Fruit fly (Drosophila melanogaster): Measurements from ENCODE around the gene CG15169.

Gene CG15169

DNA sequence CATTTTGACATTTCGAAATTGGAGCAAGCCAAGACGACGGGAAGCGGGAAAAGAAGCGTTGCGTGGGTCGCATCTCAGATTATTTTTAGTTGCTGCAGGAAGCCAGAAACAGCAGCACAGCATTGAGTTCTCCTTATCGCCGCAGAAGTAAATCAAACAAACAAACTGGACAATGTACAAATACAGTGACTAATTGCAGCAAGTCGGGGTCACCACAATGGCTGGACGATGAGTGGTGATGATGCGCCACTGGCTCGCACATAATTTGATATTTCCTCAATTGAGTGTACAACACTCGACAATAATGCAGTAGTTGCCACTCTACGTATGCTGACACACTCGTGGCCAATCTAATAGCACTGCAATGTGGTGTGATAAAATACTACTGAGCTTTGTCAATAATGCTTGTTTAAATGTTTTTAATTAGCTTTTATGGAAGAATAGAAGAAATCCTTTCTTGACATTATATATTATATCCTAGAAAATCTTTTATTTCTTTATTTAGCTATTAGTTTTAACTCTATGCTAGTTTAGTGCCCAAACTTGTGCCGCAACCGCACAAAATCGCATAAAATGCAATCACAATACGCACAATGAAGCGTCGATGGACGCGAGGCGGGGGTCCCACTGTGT lies 8.8 kb upstream of the CG15169 start (continued):
- TF ChIP-seq pan (optimal IDR thresholded peaks at IDR 0.05): no peak
- TF ChIP-seq pan (GFP tag; optimal IDR thresholded peaks at IDR 0.05 in 1 of 2, IDR thresholded peaks at IDR 0.05 in 1 of 2): no peak
- peak; percentile 55 for TF ChIP-seq Xrp1 (GFP tag; IDR thresholded peaks at IDR 0.05)
- TF ChIP-seq CG9609 (GFP tag; optimal IDR thresholded peaks at IDR 0.05): no peak
- TF ChIP-seq CG8478 (optimal IDR thresholded peaks at IDR 0.05): no peak
- TF ChIP-seq CG5180 (GFP tag; optimal IDR thresholded peaks at IDR 0.05): no peak
- TF ChIP-seq wor (GFP tag; IDR thresholded peaks at IDR 0.05): no peak
- no peak for TF ChIP-seq CG11247 (GFP tag; IDR thresholded peaks at IDR 0.05)
- no peak for TF ChIP-seq Pdp1 (GFP tag; optimal IDR thresholded peaks at IDR 0.05)
- peak; percentile 22; the same call in 1 of the 3 replicates for TF ChIP-seq ci (GFP tag; IDR thresholded peaks at IDR 0.05)
- TF ChIP-seq Vsx1 (GFP tag; optimal IDR thresholded peaks at IDR 0.05): peak; percentile 36
- TF ChIP-seq cwo (GFP tag; optimal IDR thresholded peaks at IDR 0.05): no peak
- peak; percentile 11 for TF ChIP-seq Hr3 (GFP tag; optimal IDR thresholded peaks at IDR 0.05)
- TF ChIP-seq bcd (GFP tag; optimal IDR thresholded peaks at IDR 0.05): peak; percentile 7
- TF ChIP-seq Aef1 (GFP tag; IDR thresholded peaks at IDR 0.05): no peak
- peak; percentile 51; the same call in 1 of the 2 replicates for TF ChIP-seq CG31441 (GFP tag; IDR thresholded peaks at IDR 0.05)
- TF ChIP-seq bsh (GFP tag; optimal IDR thresholded peaks at IDR 0.05): peak; percentile 65 to 75
- TF ChIP-seq Nf-YC (tag; optimal IDR thresholded peaks at IDR 0.05): no peak
- peak; percentile 0 for TF ChIP-seq CG33557 (GFP tag; optimal IDR thresholded peaks at IDR 0.05)
- peak; percentile 60 for TF ChIP-seq CG18262 (tag; optimal IDR thresholded peaks at IDR 0.05)
- peak; percentile 24 for TF ChIP-seq Asciz (GFP tag; optimal IDR thresholded peaks at IDR 0.05)
- TF ChIP-seq CG18619 (GFP tag; optimal IDR thresholded peaks at IDR 0.05): no peak
- no peak for TF ChIP-seq eyg (GFP tag; optimal IDR thresholded peaks at IDR 0.05)
- TF ChIP-seq dmrt99B (tag; optimal IDR thresholded peaks at IDR 0.05): peak; percentile 68
- peak; percentile 22 for TF ChIP-seq CG10267 (tag; optimal IDR thresholded peaks at IDR 0.05)
- no peak for TF ChIP-seq bigmax (GFP tag; optimal IDR thresholded peaks at IDR 0.05)
- TF ChIP-seq Ptx1 (GFP tag; IDR thresholded peaks at IDR 0.05): 0 out of 2 replicates have a peak, but pooled peaks have one; percentile 8
- peak; percentile 24 for TF ChIP-seq Spps (tag; optimal IDR thresholded peaks at IDR 0.05)
- no peak for TF ChIP-seq en (GFP tag; optimal IDR thresholded peaks at IDR 0.05)
- peak; percentile 10 to 60 for TF ChIP-seq Eip74EF (GFP tag; optimal IDR thresholded peaks at IDR 0.05)
- no peak for TF ChIP-seq CG13287 (GFP tag; IDR thresholded peaks at IDR 0.05; ENCODE audit: partially characterized antibody)
- TF ChIP-seq Drgx (GFP tag; IDR thresholded peaks at IDR 0.05): peak; percentile 85
- TF ChIP-seq Neu2 (GFP tag; optimal IDR thresholded peaks at IDR 0.05; ENCODE audit: borderline replicate concordance): no peak
- no peak for TF ChIP-seq fd102C (GFP tag; optimal IDR thresholded peaks at IDR 0.05)
- TF ChIP-seq Hr51 (GFP tag; optimal IDR thresholded peaks at IDR 0.05): peak in 1 of 2 experiments; percentile 58
- no peak for TF ChIP-seq CG1832 (GFP tag; optimal IDR thresholded peaks at IDR 0.05)
- no peak for TF ChIP-seq cg (GFP tag; optimal IDR thresholded peaks at IDR 0.05)
- no peak for TF ChIP-seq insv (GFP tag; optimal IDR thresholded peaks at IDR 0.05)
- TF ChIP-seq p53 (GFP tag; optimal IDR thresholded peaks at IDR 0.05): no peak
- peak; percentile 29 for TF ChIP-seq nom (GFP tag; optimal IDR thresholded peaks at IDR 0.05)
- TF ChIP-seq Nf-YB (GFP tag; optimal IDR thresholded peaks at IDR 0.05): peak; percentile 5
- TF ChIP-seq ato (GFP tag; IDR thresholded peaks at IDR 0.05; ENCODE audit: partially characterized antibody): no peak
- TF ChIP-seq unpg (GFP tag; optimal IDR thresholded peaks at IDR 0.05): peak; percentile 31
- peak; percentile 69 for TF ChIP-seq Sox102F (GFP tag; optimal IDR thresholded peaks at IDR 0.05)
- no peak for TF ChIP-seq D (optimal IDR thresholded peaks at IDR 0.05)
- peak; percentile 61 for TF ChIP-seq D (GFP tag; optimal IDR thresholded peaks at IDR 0.05)
- TF ChIP-seq crp (GFP tag; optimal IDR thresholded peaks at IDR 0.05): no peak
- 0 out of 2 replicates have a peak, but pooled peaks have one; percentile 9 for TF ChIP-seq CG32767 (GFP tag; IDR thresholded peaks at IDR 0.05)

All from whole organism, embryonic.